Worm (Caenorhabditis elegans): ENCODE measurements around the gene lab-2.

lab-2 gene

DNA sequence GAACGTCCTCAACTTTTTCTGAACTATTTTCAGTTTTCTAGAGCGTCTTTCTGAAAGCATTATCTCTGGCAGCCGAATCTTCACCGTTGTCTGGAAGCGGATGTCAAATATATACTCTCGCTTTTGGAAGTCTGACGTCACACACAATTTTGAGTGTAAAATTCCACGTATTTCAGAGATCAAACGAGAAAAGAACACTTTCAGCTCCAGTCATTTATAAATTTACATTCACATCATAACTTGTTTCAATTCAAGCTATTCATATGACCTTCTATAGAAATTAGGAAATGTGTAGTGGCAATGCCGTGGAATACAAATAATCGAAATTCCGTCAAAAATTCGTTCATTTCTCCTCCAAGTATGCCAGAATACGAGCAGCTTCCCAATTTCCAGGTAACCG is 36.2 kb upstream of the lab-2 start, which contains the start of gene F08F8.11:
Gene F08F8.11, plus strand, starts transcription at position 301 of the 400 bp plus-strand sequence.
- TF ChIP-seq mab-9 (GFP tag; IDR thresholded peaks at IDR 0.05), result no peak
- TF ChIP-seq efl-1 (optimal IDR thresholded peaks at IDR 0.05), result no peak
- TF ChIP-seq efl-1 (GFP tag; optimal IDR thresholded peaks at IDR 0.05 in 1 of 2), result peak in 1 of 2 experiments; percentile 10
- no peak for TF ChIP-seq zag-1 (tag; optimal IDR thresholded peaks at IDR 0.05)
- TF ChIP-seq nhr-85 (tag), result peak; percentile 32
- no peak for TF ChIP-seq fkh-8 (tag; optimal IDR thresholded peaks at IDR 0.05)
- TF ChIP-seq nhr-47 (tag; optimal IDR thresholded peaks at IDR 0.05), result no peak
- no peak for TF ChIP-seq snu-23 (GFP tag; optimal IDR thresholded peaks at IDR 0.05)
- TF ChIP-seq grh-1 (GFP tag; IDR thresholded peaks at IDR 0.05), result no peak

DNA sequence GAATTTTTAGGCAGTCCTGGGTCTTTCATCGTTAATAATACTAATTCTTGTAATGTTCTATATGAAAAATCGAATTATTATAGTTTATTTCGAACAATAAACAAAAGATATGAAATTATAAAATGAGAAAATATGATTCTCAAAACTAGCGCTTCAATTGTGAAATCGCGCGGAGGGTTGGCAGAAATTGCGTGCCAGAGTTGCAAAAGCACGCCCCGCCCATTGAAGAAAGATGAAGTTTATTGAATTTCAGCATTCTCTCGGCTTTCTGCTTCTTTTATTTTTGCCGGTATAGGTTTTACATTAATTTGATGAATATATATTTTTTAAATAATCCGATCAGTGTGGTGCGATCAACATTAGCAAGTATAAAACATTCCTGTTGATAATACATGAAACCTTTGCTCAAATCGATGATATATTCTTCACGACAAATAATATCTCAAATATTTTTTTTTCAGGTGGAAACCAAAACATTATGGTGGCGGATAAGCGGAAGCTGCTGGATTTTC is 29.7 kb upstream of the lab-2 start, which contains the start of the genes eco-1 and hmgr-1:
Gene eco-1, minus strand, starts transcription at position 59 of the 512 bp plus-strand sequence.
Gene hmgr-1, plus strand, starts transcription at position 462 of the 512 bp plus-strand sequence.
- TF ChIP-seq sup-37 (GFP tag; optimal IDR thresholded peaks at IDR 0.05) (no peak), jun-1 (tag; optimal IDR thresholded peaks at IDR 0.05) (no peak), elt-3 (tag; optimal IDR thresholded peaks at IDR 0.05) (no peak), nhr-76 (tag; optimal IDR thresholded peaks at IDR 0.05) (no peak), ama-1 (optimal IDR thresholded peaks at IDR 0.05) (no peak), mef-2 (tag; optimal IDR thresholded peaks at IDR 0.05) (no peak), egl-27 (tag; optimal IDR thresholded peaks at IDR 0.05) (no peak), xbp-1 (tag; optimal IDR thresholded peaks at IDR 0.05) (peak; percentile 39), egl-13 (tag; optimal IDR thresholded peaks at IDR 0.05) (no peak), lin-35 (GFP tag; optimal IDR thresholded peaks at IDR 0.05) (peak; percentile 52 to 87), nhr-11 (tag; optimal IDR thresholded peaks at IDR 0.05) (no peak), ceh-90 (tag; optimal IDR thresholded peaks at IDR 0.05) (no peak), tbx-2 (tag; optimal IDR thresholded peaks at IDR 0.05) (peak; percentile 27), efl-3 (GFP tag; optimal IDR thresholded peaks at IDR 0.05) (no peak), mdl-1 (tag; optimal IDR thresholded peaks at IDR 0.05) (peak in 1 of 2 experiments; percentile 15), zag-1 (tag; optimal IDR thresholded peaks at IDR 0.05) (no peak), nhr-77 (tag; optimal IDR thresholded peaks at IDR 0.05) (no peak), dpl-1 (GFP tag; optimal IDR thresholded peaks at IDR 0.05) (peak; percentile 65 to 83 (median 76)), isw-1 (GFP tag; IDR thresholded peaks at IDR 0.05) (no peak; the same call in 1 of the 2 replicates), fkh-4 (tag; optimal IDR thresholded peaks at IDR 0.05; ENCODE audit: borderline replicate concordance) (no peak), elt-2 (tag; optimal IDR thresholded peaks at IDR 0.05) (no peak), unc-98 (GFP tag; IDR thresholded peaks at IDR 0.05) (no peak), hlh-17 (GFP tag; optimal IDR thresholded peaks at IDR 0.05; ENCODE audit: borderline replicate concordance) (no peak), ceh-63 (GFP tag; optimal IDR thresholded peaks at IDR 0.05) (no peak), nhr-84 (tag; optimal IDR thresholded peaks at IDR 0.05) (no peak), efl-1 (optimal IDR thresholded peaks at IDR 0.05) (peak; percentile 17 to 79), efl-1 (GFP tag; optimal IDR thresholded peaks at IDR 0.05 in 1 of 2) (peak; percentile 83 to 98), fkh-8 (tag; optimal IDR thresholded peaks at IDR 0.05) (no peak), Y116A8C.19 (tag; optimal IDR thresholded peaks at IDR 0.05; ENCODE audit: borderline replicate concordance) (no peak), sox-4 (tag; optimal IDR thresholded peaks at IDR 0.05) (no peak), unc-86 (tag; optimal IDR thresholded peaks at IDR 0.05) (peak; percentile 24), swsn-7 (tag; optimal IDR thresholded peaks at IDR 0.05) (peak; percentile 53), pag-3 (tag; optimal IDR thresholded peaks at IDR 0.05; ENCODE audit: borderline replicate concordance, insufficient read depth) (no peak), rnt-1 (tag; optimal IDR thresholded peaks at IDR 0.05) (peak; percentile 68), irx-1 (tag; optimal IDR thresholded peaks at IDR 0.05) (no peak), fkh-10 (GFP tag; optimal IDR thresholded peaks at IDR 0.05) (no peak), sptf-1 (tag; optimal IDR thresholded peaks at IDR 0.05) (no peak), nhr-19 (GFP tag; conservative IDR thresholded peaks at IDR 0.05) (peak; percentile 27), ztf-11 (tag; optimal IDR thresholded peaks at IDR 0.05) (no peak), unc-30 (tag; optimal IDR thresholded peaks at IDR 0.05) (no peak), lin-13 (GFP tag; optimal IDR thresholded peaks at IDR 0.05) (peak; percentile 29), skn-1 (tag; optimal IDR thresholded peaks at IDR 0.05) (peak; percentile 50), aly-2 (tag; optimal IDR thresholded peaks at IDR 0.05) (no peak), lir-3 (tag; optimal IDR thresholded peaks at IDR 0.05; ENCODE audit: poor library complexity) (peak; percentile 38), snu-23 (GFP tag; optimal IDR thresholded peaks at IDR 0.05) (peak; percentile 30), nhr-85 (tag) (no peak), C16A3.4 (tag; optimal IDR thresholded peaks at IDR 0.05) (peak; percentile 8)
